Worm (Caenorhabditis elegans): ENCODE data around the gene tba-7.

The tba-7 gene

DNA sequence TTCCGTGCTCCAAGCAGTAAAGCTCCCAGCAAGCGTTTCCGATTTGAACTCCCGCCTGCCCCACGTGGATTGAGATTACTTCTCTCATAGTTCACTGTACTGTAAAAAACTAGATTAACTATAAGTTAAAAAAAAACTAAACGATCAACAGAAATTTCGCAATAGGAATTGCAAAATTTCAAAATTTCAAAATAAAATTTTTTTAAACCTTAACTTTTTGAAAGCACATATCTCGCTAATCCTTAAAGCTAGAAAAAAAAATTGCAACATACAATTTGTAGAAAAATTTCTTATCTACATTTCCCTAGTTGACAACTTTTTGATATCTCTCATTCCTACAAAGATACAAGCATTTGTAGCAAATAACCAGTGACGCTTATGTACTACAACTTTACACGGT is at the start of gene tba-7:
Gene tba-7, minus strand, starts transcription at position 101 of the 400 bp plus-strand sequence.
- no peak for TF ChIP-seq unc-62 (GFP tag; optimal IDR thresholded peaks at IDR 0.05)

- TF ChIP-seq unc-62 (GFP tag; optimal IDR thresholded peaks at IDR 0.05): no peak
These were observed 48.0 kb upstream of the tba-7 start for ce11 chrIII:11419551-11419950.

ce11 chrIII:11410378-11410777 is 38.8 kb upstream of the tba-7 start, which contains the start of gene twk-31:
Gene twk-31 (plus strand): TSS chrIII:11410678.
- TF ChIP-seq unc-62 (GFP tag; optimal IDR thresholded peaks at IDR 0.05): no peak

DNA sequence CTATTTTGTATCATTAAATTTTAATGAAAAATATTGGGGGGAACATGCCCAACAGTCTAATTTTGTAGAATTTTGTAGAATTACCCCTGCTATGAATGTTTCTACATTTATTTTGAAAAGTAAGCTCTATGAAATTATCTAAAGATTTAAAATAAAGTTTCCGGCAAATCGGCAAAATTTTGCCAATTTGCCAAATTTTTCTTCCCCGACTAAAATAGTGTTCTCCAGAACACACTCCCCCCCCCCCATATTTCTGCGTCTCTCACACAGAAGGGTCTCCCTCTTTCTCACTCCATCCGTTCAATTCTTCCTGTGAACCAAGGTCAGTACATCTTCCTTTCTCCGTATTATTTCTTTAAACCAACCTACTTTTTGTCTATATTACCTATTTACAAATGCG is 33.5 kb upstream of the tba-7 start, which contains the start of gene Y47D3B.4:
Gene Y47D3B.4, plus strand, starts transcription at position 301 of the 400 bp plus-strand sequence.
- TF ChIP-seq unc-62 (GFP tag; optimal IDR thresholded peaks at IDR 0.05): no peak

DNA sequence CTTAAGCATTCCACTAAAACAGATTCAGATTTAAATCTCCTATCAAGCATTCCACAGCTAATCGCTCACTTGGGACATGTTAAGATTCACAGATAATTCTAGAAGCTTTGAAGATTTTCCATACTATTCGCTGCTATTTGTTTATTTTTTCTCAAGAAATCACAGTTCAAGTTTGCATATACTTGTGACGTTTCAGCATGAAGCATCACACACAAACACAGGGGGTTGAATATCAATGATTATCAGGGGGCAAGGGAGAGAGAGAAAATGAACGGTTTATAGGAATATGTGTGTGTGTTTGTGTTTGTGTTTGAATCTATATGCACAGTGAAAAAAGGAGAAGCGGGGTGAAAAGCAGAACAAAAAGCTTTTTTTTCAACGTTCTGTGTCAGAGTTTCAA is 31.1 kb upstream of the tba-7 start, which contains the start of gene Y47D3B.12:
Gene Y47D3B.12, plus strand, starts transcription at position 301 of the 400 bp plus-strand sequence.
- no peak for TF ChIP-seq unc-62 (GFP tag; optimal IDR thresholded peaks at IDR 0.05)

DNA sequence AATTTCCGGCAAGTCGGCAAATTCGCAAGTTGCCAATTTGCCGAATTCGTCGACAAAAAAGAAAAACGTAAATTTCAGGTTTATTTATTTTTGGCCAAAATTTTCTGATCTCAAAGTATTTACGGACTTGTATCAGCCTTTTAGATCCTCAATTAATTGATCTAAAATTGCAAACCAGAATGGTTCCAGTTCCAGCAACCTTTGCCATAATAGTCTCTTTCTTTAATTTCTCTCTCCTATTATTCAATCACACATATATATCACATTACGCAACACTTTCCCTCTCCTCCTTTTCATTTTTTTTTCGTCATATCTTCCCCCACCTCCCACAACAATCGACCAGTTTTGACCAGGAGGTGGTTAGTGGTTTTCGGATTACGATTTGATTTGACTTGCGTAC is 25.9 kb upstream of the tba-7 start, which contains the start of gene Y47D3B.3:
Gene Y47D3B.3, plus strand, starts transcription at position 301 of the 400 bp plus-strand sequence.
- TF ChIP-seq unc-62 (GFP tag; optimal IDR thresholded peaks at IDR 0.05): no peak

DNA sequence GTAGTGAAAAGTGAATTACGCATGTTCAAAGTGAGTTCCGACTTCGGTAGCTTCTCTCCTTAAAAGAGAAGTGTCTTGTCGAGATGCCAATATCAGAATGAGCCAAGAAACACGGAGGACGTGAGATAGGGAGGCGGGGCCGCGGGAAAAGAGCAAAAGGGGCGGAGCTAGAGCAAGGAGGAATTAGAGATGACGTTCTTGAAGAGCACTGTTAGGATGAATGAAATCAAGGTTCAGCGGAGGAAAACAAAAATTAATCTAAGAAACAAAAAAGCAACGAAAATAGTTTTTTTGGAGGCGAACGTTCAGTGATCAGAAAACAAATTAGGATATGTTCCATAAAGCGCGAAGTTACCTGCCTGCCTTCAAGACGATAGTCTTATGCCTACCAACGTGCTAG is 21.6 kb upstream of the tba-7 start, which contains the start of gene nlp-21:
Gene nlp-21, minus strand, starts transcription at position 101 of the 400 bp plus-strand sequence.
- no peak for TF ChIP-seq unc-62 (GFP tag; optimal IDR thresholded peaks at IDR 0.05)

DNA sequence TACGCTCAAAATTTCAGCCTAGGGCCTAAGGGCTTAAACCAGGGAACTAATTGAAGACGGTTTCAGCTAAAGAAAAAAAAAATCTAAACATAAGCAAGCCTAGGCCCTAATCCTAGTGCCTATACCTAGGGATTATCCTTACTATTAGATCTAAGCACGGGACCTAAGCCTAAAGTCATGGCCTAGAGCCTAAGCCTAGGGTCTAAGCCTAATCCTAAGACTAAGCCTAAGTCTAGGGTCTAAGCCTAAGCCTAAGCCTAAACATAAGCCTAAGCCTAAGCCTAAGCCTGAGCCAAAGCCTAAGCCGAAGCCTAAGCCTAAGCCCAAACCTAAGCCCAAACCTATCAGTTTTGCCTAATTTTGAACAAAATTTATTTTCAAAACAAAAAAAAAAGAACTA is 21.2 kb upstream of the tba-7 start:
- TF ChIP-seq unc-62 (GFP tag; optimal IDR thresholded peaks at IDR 0.05): no peak

- TF ChIP-seq unc-62 (GFP tag; optimal IDR thresholded peaks at IDR 0.05): no peak
These were observed 20.3 kb upstream of the tba-7 start for ce11 chrIII:11391601-11392520.

- TF ChIP-seq unc-62 (GFP tag; optimal IDR thresholded peaks at IDR 0.05): no peak
These were observed 19.2 kb upstream of the tba-7 start for ce11 chrIII:11390832-11391231.

ce11 chrIII:11389384-11389783 is 17.8 kb upstream of the tba-7 start:
- TF ChIP-seq unc-62 (GFP tag; optimal IDR thresholded peaks at IDR 0.05): no peak

ce11 chrIII:11381922-11382321 is 10.3 kb upstream of the tba-7 start, which contains the start of gene subs-4:
Gene subs-4 (plus strand): TSS chrIII:11382222.
- TF ChIP-seq unc-62 (GFP tag; optimal IDR thresholded peaks at IDR 0.05): no peak

ce11 chrIII:11380555-11380954 is 9.0 kb upstream of the tba-7 start:
- no peak for TF ChIP-seq unc-62 (GFP tag; optimal IDR thresholded peaks at IDR 0.05)

- TF ChIP-seq unc-62 (GFP tag; optimal IDR thresholded peaks at IDR 0.05): no peak
These were observed 7.3 kb upstream of the tba-7 start for ce11 chrIII:11378910-11379309.

DNA sequence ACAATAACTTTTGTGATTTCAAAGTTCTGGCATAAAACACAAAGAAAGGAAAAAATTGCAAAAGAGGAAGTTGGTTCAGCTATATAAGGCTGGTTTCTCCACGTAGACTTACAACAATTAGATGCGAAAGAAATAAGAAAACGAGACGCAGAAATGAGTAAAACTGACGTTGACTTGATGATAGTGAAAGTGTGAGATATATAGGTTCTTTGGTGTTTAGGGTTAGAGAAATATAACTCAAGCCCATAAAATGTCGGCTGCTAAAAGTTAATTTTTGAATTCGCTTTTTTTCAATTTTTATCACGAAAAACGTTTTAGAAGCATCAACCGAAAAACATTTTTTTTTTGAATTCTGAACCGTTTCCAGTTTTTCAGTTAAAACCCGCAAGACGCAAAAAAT is 6.9 kb upstream of the tba-7 start:
- no peak for TF ChIP-seq unc-62 (GFP tag; optimal IDR thresholded peaks at IDR 0.05)

DNA sequence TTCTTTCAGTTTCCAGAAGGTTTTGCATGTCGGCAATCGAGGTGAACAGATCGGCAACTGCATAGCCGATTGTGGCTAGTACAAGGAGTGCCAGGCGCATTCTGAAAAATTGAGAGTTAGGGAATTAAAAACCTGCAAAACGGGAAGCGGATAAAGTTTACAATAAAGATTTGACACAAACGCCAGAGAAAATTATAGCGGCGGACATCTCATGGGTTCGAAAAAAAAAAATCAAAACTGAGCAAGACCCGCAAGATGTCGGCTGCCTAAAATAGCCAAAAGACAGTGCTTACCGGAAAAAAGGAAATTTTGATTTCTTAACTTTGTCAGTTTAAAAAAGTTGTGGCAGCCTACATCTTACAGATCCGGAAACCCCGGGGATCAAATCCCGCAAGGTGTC is 6.3 kb upstream of the tba-7 start, which contains the start of gene dpy-18:
Gene dpy-18, minus strand, starts transcription at position 101 of the 400 bp plus-strand sequence.
- no peak for TF ChIP-seq unc-62 (GFP tag; optimal IDR thresholded peaks at IDR 0.05)
